Fruit fly (Drosophila melanogaster): Measurements from ENCODE around the gene CG7044.

DNA sequence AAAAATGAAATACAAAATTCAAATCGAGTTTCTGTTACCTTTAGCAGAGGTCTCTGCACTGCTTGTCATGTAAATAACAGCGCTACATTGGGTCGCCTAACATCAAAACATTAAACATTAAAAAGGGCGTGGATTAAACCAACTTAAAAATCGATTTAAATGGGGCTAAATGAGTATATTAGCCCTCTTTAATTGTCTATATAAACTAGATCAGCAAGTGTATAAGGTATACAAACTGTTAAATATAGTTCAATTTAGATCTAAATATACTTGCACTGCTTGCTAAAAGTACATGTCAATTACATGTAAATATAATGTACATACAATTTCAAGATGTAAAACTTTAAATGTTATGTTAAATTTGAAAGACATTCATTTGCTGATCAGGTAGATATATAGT, 31.8 kb downstream of the CG7044 start:
- TF ChIP-seq jim (GFP tag; optimal IDR thresholded peaks at IDR 0.05) (no peak), brk (GFP tag; optimal IDR thresholded peaks at IDR 0.05) (no peak), Rel (GFP tag; optimal IDR thresholded peaks at IDR 0.05) (no peak), Rel (tag; optimal IDR thresholded peaks at IDR 0.05) (no peak), Dif (GFP tag; optimal IDR thresholded peaks at IDR 0.05; ENCODE audit: partially characterized antibody) (no peak), sv (GFP tag; optimal IDR thresholded peaks at IDR 0.05) (no peak), psq (GFP tag; optimal IDR thresholded peaks at IDR 0.05) (no peak), Dfd (GFP tag; optimal IDR thresholded peaks at IDR 0.05) (no peak), h (GFP tag; optimal IDR thresholded peaks at IDR 0.05) (no peak), pan (optimal IDR thresholded peaks at IDR 0.05) (no peak), Vsx2 (GFP tag; optimal IDR thresholded peaks at IDR 0.05; ENCODE audit: partially characterized antibody) (no peak), dl (GFP tag; optimal IDR thresholded peaks at IDR 0.05; ENCODE audit: insufficient read depth in 1 of 2, partially characterized antibody in 2 of 2) (no peak), Hr83 (GFP tag; optimal IDR thresholded peaks at IDR 0.05; ENCODE audit: poor library complexity, severe bottlenecking) (no peak), br (GFP tag; optimal IDR thresholded peaks at IDR 0.05) (no peak), Hr78 (GFP tag; optimal IDR thresholded peaks at IDR 0.05) (no peak)

Measured in whole organism, wandering third instar larva.